Worm (Caenorhabditis elegans) whole organism, L4 larva: ENCODE results near the gene snfc-5.
"Not testable (repeated sequence)": the region's sequence is repeated elsewhere in the genome, so short reads cannot be mapped to it uniquely, and the experiment has no call there.

Experiments
- F10B5.3 ChIP-seq: sonication (generic microtip); optimal IDR thresholded peaks from 2 replicates; lab custom pipeline; 2016; ENCODE audit warnings: mild to moderate bottlenecking, missing genetic modification characterization, missing compliant biosample characterization
- F26F4.8 ChIP-seq: fragments of 200-800 bp; sonication (Bioruptor generic); conservative IDR thresholded peaks from 2 replicates; pipeline ENCODE4 v1.3.6; 2022; ENCODE audit warnings: missing genetic modification characterization, missing compliant biosample characterization
- F44E2.7 ChIP-seq: fragments of 200-800 bp; sonication (Bioruptor generic); IDR thresholded peaks from 2 replicates; pipeline ENCODE4 v2.1.2; 2022; ENCODE audit warnings: missing genetic modification characterization, missing compliant biosample characterization
- T26A8.4 ChIP-seq: fragments of 200-800 bp; sonication (Bioruptor generic); IDR thresholded peaks from 2 replicates; pipeline ENCODE4 v1.3.6; 2022; ENCODE audit warnings: missing genetic modification characterization, missing compliant biosample characterization
- Y105C5A.15 ChIP-seq: fragments of 200-800 bp; sonication (Bioruptor generic); IDR thresholded peaks from 2 replicates; pipeline ENCODE4 v1.3.6; 2022; ENCODE audit warnings: missing genetic modification characterization, missing compliant biosample characterization
- Y48G9A.11 ChIP-seq: fragments of 200-800 bp; sonication (Bioruptor generic); IDR thresholded peaks from 2 replicates; pipeline ENCODE4 v1.3.6; 2022; ENCODE audit warnings: missing genetic modification reagents, missing genetic modification characterization, missing compliant biosample characterization
- Y75B8A.6 ChIP-seq: fragments of 200-800 bp; sonication (Bioruptor generic); IDR thresholded peaks from 2 replicates; pipeline ENCODE4 v1.3.6; 2022; ENCODE audit warnings: missing genetic modification reagents, missing genetic modification characterization, missing compliant biosample characterization
- ZK337.2 ChIP-seq: fragments of 200-800 bp; sonication (Bioruptor generic); IDR thresholded peaks from 2 replicates; pipeline ENCODE4 v1.3.6; 2022; ENCODE audit warnings: missing genetic modification reagents, missing genetic modification characterization, missing compliant biosample characterization
- aha-1 ChIP-seq: fragments of 150-350 bp; peaks from one replicate; lab custom pipeline; 2014; ENCODE audit warnings: missing biosample characterization, missing genetic modification characterization
- aly-2 ChIP-seq: sonication (generic microtip); optimal IDR thresholded peaks from 2 replicates; lab custom pipeline; 2018; ENCODE audit warnings: missing biosample characterization, missing genetic modification characterization
- ctbp-1 ChIP-seq: fragments of 200-800 bp; sonication (Bioruptor generic); IDR thresholded peaks from 2 replicates; pipeline ENCODE4 v1.3.6; 2022; ENCODE audit warnings: missing genetic modification reagents, missing genetic modification characterization, missing compliant biosample characterization
- daf-16 ChIP-seq, 3 experiments: sonication (generic microtip); optimal IDR thresholded peaks; 2 replicates each; lab custom pipeline; 2016 to 2017; ENCODE audit warnings: missing genetic modification characterization in 3 of 3, missing genetic modification reagents in 3 of 3, mild to moderate bottlenecking in 2 of 3, missing compliant biosample characterization in 2 of 3, missing biosample characterization in 1 of 3, moderate library complexity in 1 of 3
- dpl-1 ChIP-seq: fragments of 150-350 bp; optimal IDR thresholded peaks from 2 replicates; lab custom pipeline; 2014; ENCODE audit warnings: missing biosample characterization, missing genetic modification reagents, missing genetic modification characterization
- dve-1 ChIP-seq: sonication (generic microtip); optimal IDR thresholded peaks from 2 replicates; lab custom pipeline; 2017; ENCODE audit warnings: antibody characterized with exemption, mild to moderate bottlenecking, missing genetic modification characterization, missing compliant biosample characterization; ENCODE audit not compliant: insufficient read depth
- egl-43 ChIP-seq: fragments of 200-800 bp; sonication (Bioruptor generic); IDR thresholded peaks from 2 replicates; pipeline ENCODE4 v1.3.6; 2022; ENCODE audit warnings: missing genetic modification reagents, missing genetic modification characterization, missing compliant biosample characterization
- gei-8 ChIP-seq: fragments of 200-800 bp; sonication (Bioruptor generic); optimal IDR thresholded peaks from 2 replicates; lab custom pipeline; 2018; ENCODE audit warnings: mild to moderate bottlenecking, missing genetic modification characterization, missing compliant biosample characterization
- hlh-11 ChIP-seq: fragments of 200-800 bp; sonication (Bioruptor generic); optimal IDR thresholded peaks from 2 replicates; lab custom pipeline; 2018; ENCODE audit warnings: mild to moderate bottlenecking, missing genetic modification characterization, missing compliant biosample characterization
- hlh-30 ChIP-seq: sonication (generic microtip); optimal IDR thresholded peaks from 2 replicates; lab custom pipeline; 2017; ENCODE audit warnings: antibody characterized with exemption, mild to moderate bottlenecking, missing genetic modification characterization, missing compliant biosample characterization; ENCODE audit not compliant: insufficient read depth
- lim-7 ChIP-seq: fragments of 200-800 bp; sonication (Bioruptor generic); IDR thresholded peaks from 2 replicates; pipeline ENCODE4 v1.3.6; 2022; ENCODE audit warnings: missing genetic modification characterization, missing compliant biosample characterization
- lin-1 ChIP-seq: fragments of 200-800 bp; sonication (Bioruptor generic); IDR thresholded peaks from 2 replicates; pipeline ENCODE4 v1.3.6; 2022; ENCODE audit warnings: missing genetic modification reagents, missing genetic modification characterization, missing compliant biosample characterization
- lin-29 ChIP-seq: fragments of 200-800 bp; sonication (Bioruptor generic); IDR thresholded peaks from 2 replicates; pipeline ENCODE4 v1.3.6; 2022; ENCODE audit warnings: missing genetic modification reagents, missing genetic modification characterization, missing compliant biosample characterization
- lsy-2 ChIP-seq, 2 experiments: fragments of 150-350 bp in 1 of 2; sonication (generic microtip) in 1 of 2; optimal IDR thresholded peaks; 2 replicates each; lab custom pipeline; 2014 to 2017; ENCODE audit warnings: missing biosample characterization in 2 of 2, missing genetic modification characterization in 2 of 2
- madf-5 ChIP-seq, 2 experiments: fragments of 200-800 bp; sonication (Bioruptor generic); IDR thresholded peaks; 2 replicates each; pipeline ENCODE4 v1.3.6; 2022; ENCODE audit warnings: missing compliant biosample characterization in 2 of 2, missing genetic modification characterization in 2 of 2
- mdl-1 ChIP-seq, 2 experiments: fragments of 150-350 bp in 1 of 2; sonication (generic microtip) in 1 of 2; optimal IDR thresholded peaks; 2 replicates each; lab custom pipeline; 2014 to 2017; ENCODE audit warnings: missing biosample characterization in 2 of 2, missing genetic modification characterization in 2 of 2
- mep-1 ChIP-seq: fragments of 150-350 bp; sonication (generic microtip); optimal IDR thresholded peaks from 3 replicates; lab custom pipeline; 2014; ENCODE audit warnings: missing biosample characterization, missing genetic modification characterization
- mes-2 ChIP-seq: sonication (generic microtip); optimal IDR thresholded peaks from 2 replicates; lab custom pipeline; 2016; ENCODE audit warnings: missing genotype, mild to moderate bottlenecking, missing genetic modification characterization, missing compliant biosample characterization; ENCODE audit not compliant: poor library complexity, severe bottlenecking
- mxl-2 ChIP-seq: fragments of 200-800 bp; sonication (Bioruptor generic); conservative IDR thresholded peaks from 2 replicates; pipeline ENCODE4 v1.3.6; 2022; ENCODE audit warnings: missing genetic modification reagents, missing genetic modification characterization, missing compliant biosample characterization
- nhr-102 ChIP-seq: sonication (generic microtip); optimal IDR thresholded peaks from 2 replicates; lab custom pipeline; 2016; ENCODE audit warnings: mild to moderate bottlenecking, missing genetic modification characterization, moderate library complexity, missing compliant biosample characterization
- nhr-111 ChIP-seq: fragments of 200-800 bp; sonication (Bioruptor generic); optimal IDR thresholded peaks from 2 replicates; lab custom pipeline; 2018; ENCODE audit warnings: mild to moderate bottlenecking, missing genetic modification characterization, missing compliant biosample characterization
- nhr-25 ChIP-seq: sonication (generic microtip); optimal IDR thresholded peaks from 2 replicates; lab custom pipeline; 2017; ENCODE audit warnings: missing genetic modification characterization, mild to moderate bottlenecking, missing compliant biosample characterization, antibody characterized with exemption, moderate library complexity, borderline replicate concordance; ENCODE audit not compliant: insufficient read depth
- nhr-41 ChIP-seq: fragments of 200-800 bp; sonication (Bioruptor generic); IDR thresholded peaks from 2 replicates; pipeline ENCODE4 v1.3.6; 2022; ENCODE audit warnings: missing genetic modification reagents, missing genetic modification characterization, missing compliant biosample characterization
- nhr-42 ChIP-seq: fragments of 200-800 bp; sonication (Bioruptor generic); IDR thresholded peaks from 2 replicates; pipeline ENCODE4 v1.3.6; 2022; ENCODE audit warnings: missing genetic modification characterization, missing compliant biosample characterization
- nhr-48 ChIP-seq: sonication (generic microtip); optimal IDR thresholded peaks from 2 replicates; lab custom pipeline; 2016; ENCODE audit warnings: mild to moderate bottlenecking, missing genetic modification characterization, missing compliant biosample characterization
- pha-4 ChIP-seq, 2 experiments: fragments of 150-350 bp in 1 of 2; fragments of 200-800 bp in 1 of 2; sonication (Bioruptor generic) in 1 of 2; IDR thresholded peaks in 1 of 2; optimal IDR thresholded peaks in 1 of 2; 2 replicates each; pipeline versions ENCODE4 v1.3.6 to Lab custom; 2014 to 2022; ENCODE audit warnings: missing genetic modification characterization in 2 of 2, missing genetic modification reagents in 2 of 2, missing biosample characterization in 1 of 2, missing compliant biosample characterization in 1 of 2
- pqm-1 ChIP-seq: sonication (generic microtip); optimal IDR thresholded peaks from 2 replicates; lab custom pipeline; 2017; ENCODE audit warnings: missing biosample characterization, missing genetic modification characterization
- snpc-1.2 ChIP-seq: fragments of 200-800 bp; sonication (Bioruptor generic); IDR thresholded peaks from 2 replicates; pipeline ENCODE4 v1.3.6; 2022; ENCODE audit warnings: missing genetic modification reagents, missing genetic modification characterization, missing compliant biosample characterization
- snpc-4 ChIP-seq: fragments of 150-350 bp; optimal IDR thresholded peaks from 2 replicates; lab custom pipeline; 2014; ENCODE audit warnings: missing biosample characterization, missing genetic modification characterization
- spr-3 ChIP-seq: fragments of 200-800 bp; sonication (Bioruptor generic); optimal IDR thresholded peaks from 2 replicates; lab custom pipeline; 2018; ENCODE audit warnings: mild to moderate bottlenecking, missing genetic modification characterization, missing compliant biosample characterization
- unc-130 ChIP-seq: sonication (generic microtip); optimal IDR thresholded peaks from 2 replicates; lab custom pipeline; 2016; ENCODE audit warnings: missing genetic modification reagents, missing genetic modification characterization, missing compliant biosample characterization
- zfp-3 ChIP-seq: fragments of 200-800 bp; sonication (Bioruptor generic); conservative IDR thresholded peaks from 2 replicates; pipeline ENCODE4 v1.3.6; 2022; ENCODE audit warnings: missing genetic modification reagents, missing genetic modification characterization, missing compliant biosample characterization
- zip-11 ChIP-seq: fragments of 200-800 bp; sonication (Bioruptor generic); IDR thresholded peaks from 2 replicates; pipeline ENCODE4 v1.3.6; 2022; ENCODE audit warnings: missing genetic modification characterization, missing compliant biosample characterization
- ztf-7 ChIP-seq: fragments of 150-350 bp; optimal IDR thresholded peaks from 2 replicates; lab custom pipeline; 2014; ENCODE audit warnings: missing biosample characterization, missing genetic modification characterization

The snfc-5 gene

DNA sequence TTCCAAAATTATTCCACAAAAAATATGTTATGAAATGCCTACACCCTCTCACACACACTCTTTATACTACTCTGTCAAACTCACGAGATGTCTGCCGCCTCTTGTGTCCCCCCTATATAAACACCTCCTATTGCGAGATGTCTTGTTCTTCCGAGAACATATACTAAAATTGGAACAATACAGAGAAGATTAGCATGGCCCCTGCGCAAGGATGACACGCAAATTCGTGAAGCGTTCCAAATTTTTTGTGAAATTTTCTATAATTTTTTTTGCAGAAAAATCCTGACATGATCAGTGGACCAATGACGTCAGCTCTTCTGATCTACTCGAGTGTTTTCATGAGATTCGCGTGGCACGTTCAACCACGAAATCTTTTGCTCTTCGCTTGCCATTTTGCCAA lies 9.5 kb downstream of the snfc-5 start (continued):
- TF ChIP-seq Y48G9A.11: 0 out of 2 replicates have a peak, but pooled peaks have one; percentile 39
- peak; percentile 79; the same call in 1 of the 2 replicates for TF ChIP-seq Y105C5A.15 (GFP tag; lab: Robert Waterston, UW)
- peak; percentile 56 for TF ChIP-seq mep-1 (tag; lab: Kevin White, UChicago)
- TF ChIP-seq Y75B8A.6 (GFP tag; lab: Robert Waterston, UW): 0 out of 2 replicates have a peak, but pooled peaks have one; percentile 50
- TF ChIP-seq ZK337.2 (GFP tag; lab: Robert Waterston, UW): peak; percentile 39; the same call in 1 of the 2 replicates
- 0 out of 4 replicates have a peak, but pooled peaks have one; percentile 16 to 33 for TF ChIP-seq madf-5 (GFP tag; IDR thresholded peaks at IDR 0.05; lab: Robert Waterston, UW)
- peak; percentile 46 for TF ChIP-seq dve-1 (tag; lab: Kevin White, UChicago)
- TF ChIP-seq ctbp-1 (GFP tag; lab: Robert Waterston, UW): peak; percentile 75
- TF ChIP-seq hlh-11: peak; percentile 20
- peak; percentile 74; the same call in 1 of the 2 replicates for TF ChIP-seq zfp-3 (GFP tag; lab: Robert Waterston, UW)
- TF ChIP-seq mes-2: peak; percentile 67
- peak; percentile 76 for TF ChIP-seq pha-4 (GFP tag; IDR thresholded peaks at IDR 0.05; lab: Robert Waterston, UW)
- TF ChIP-seq pha-4 (tag; optimal IDR thresholded peaks at IDR 0.05; lab: Kevin White, UChicago): not testable (repeated sequence)
- peak; percentile 36 for TF ChIP-seq hlh-30
- peak; percentile 26; the same call in 1 of the 2 replicates for TF ChIP-seq lin-29
- TF ChIP-seq gei-8 (GFP tag; lab: Kevin White, UChicago): peak; percentile 38
- peak; percentile 58 for TF ChIP-seq nhr-102 (tag; lab: Kevin White, UChicago)
- peak; percentile 46; the same call in 1 of the 2 replicates for TF ChIP-seq lin-1
- TF ChIP-seq nhr-42 (GFP tag; lab: Robert Waterston, UW): 0 out of 2 replicates have a peak, but pooled peaks have one; percentile 7
- peak; percentile 41 for TF ChIP-seq dpl-1 (GFP tag; lab: Kevin White, UChicago)
- TF ChIP-seq snpc-1.2 (GFP tag; lab: Robert Waterston, UW): peak; percentile 68
- peak; percentile 71; the same call in 1 of the 2 replicates for TF ChIP-seq F44E2.7 (GFP tag; lab: Robert Waterston, UW)
- peak; percentile 38 for TF ChIP-seq spr-3 (GFP tag; lab: Kevin White, UChicago)
- peak; percentile 15 for TF ChIP-seq F10B5.3 (tag; lab: Kevin White, UChicago)
- TF ChIP-seq nhr-48 (tag; lab: Kevin White, UChicago): peak; percentile 38
- peak; percentile 90 for TF ChIP-seq snpc-4 (tag; lab: Kevin White, UChicago)
- TF ChIP-seq aha-1 (tag; lab: Kevin White, UChicago): peak; percentile 83
- TF ChIP-seq daf-16 (GFP tag; optimal IDR thresholded peaks at IDR 0.05; lab: Kevin White, UChicago): peak in 1 of 2 experiments; percentile 13
- TF ChIP-seq daf-16 (tag; optimal IDR thresholded peaks at IDR 0.05; lab: Kevin White, UChicago): peak; percentile 7
- TF ChIP-seq lsy-2 (tag; optimal IDR thresholded peaks at IDR 0.05; lab: Kevin White, UChicago): peak; percentile 28 to 74
- TF ChIP-seq ztf-7: peak; percentile 47
- 0 out of 2 replicates have a peak, but pooled peaks have one; percentile 60 for TF ChIP-seq F26F4.8 (GFP tag; lab: Robert Waterston, UW)
- peak; percentile 84 for TF ChIP-seq T26A8.4 (GFP tag; lab: Robert Waterston, UW)
- peak; percentile 86 for TF ChIP-seq egl-43 (GFP tag; lab: Robert Waterston, UW)

DNA sequence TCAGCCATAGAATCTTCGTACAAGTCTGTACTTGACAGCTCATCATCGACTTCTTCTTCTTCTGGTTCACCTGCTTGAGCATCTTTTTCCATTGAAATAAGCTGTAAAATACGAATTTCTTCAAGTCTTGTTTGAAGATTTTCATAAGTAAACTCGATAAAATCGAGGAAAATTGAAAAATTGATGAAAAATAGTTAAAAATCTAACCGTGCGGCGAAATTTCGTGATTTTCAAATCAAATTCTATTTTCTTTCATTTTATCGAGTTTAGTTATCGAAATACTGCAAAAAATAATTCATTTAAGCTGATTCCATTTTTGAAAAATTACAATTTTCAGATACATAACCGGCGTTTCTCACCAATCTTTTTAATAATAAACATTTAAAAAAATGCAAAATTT lies 10.5 kb downstream of the snfc-5 start, which contains the start of gene R07E5.11:
Gene R07E5.11 (minus strand): TSS at position 101 of the 400 bp plus-strand sequence.
- no peak for TF ChIP-seq nhr-48 (tag; lab: Kevin White, UChicago)
- TF ChIP-seq daf-16 (GFP tag; optimal IDR thresholded peaks at IDR 0.05; lab: Kevin White, UChicago): no peak
- no peak for TF ChIP-seq daf-16 (tag; optimal IDR thresholded peaks at IDR 0.05; lab: Kevin White, UChicago)
- TF ChIP-seq mep-1 (tag; lab: Kevin White, UChicago): no peak
- TF ChIP-seq mdl-1 (tag; optimal IDR thresholded peaks at IDR 0.05; lab: Kevin White, UChicago): no peak
- TF ChIP-seq snpc-4 (tag; lab: Kevin White, UChicago): no peak
- no peak for TF ChIP-seq gei-8 (GFP tag; lab: Kevin White, UChicago)
- TF ChIP-seq ztf-7: no peak
- no peak for TF ChIP-seq nhr-111 (GFP tag; lab: Kevin White, UChicago)
- no peak for TF ChIP-seq lim-7
- TF ChIP-seq pqm-1 (tag; lab: Kevin White, UChicago): no peak
- no peak for TF ChIP-seq aly-2 (tag; lab: Kevin White, UChicago)
- TF ChIP-seq F10B5.3 (tag; lab: Kevin White, UChicago): no peak
- TF ChIP-seq nhr-25 (tag; lab: Kevin White, UChicago): no peak
- TF ChIP-seq unc-130: no peak
- TF ChIP-seq nhr-41 (GFP tag; lab: Robert Waterston, UW): no peak
- TF ChIP-seq zip-11: no peak
- TF ChIP-seq mxl-2 (GFP tag; lab: Robert Waterston, UW): no peak
